Worm (Caenorhabditis elegans) whole organism, late embryonic: ENCODE results near the gene R07B7.9.

Source experiments
- K02D7.2 ChIP-seq: sonication (generic microtip); optimal IDR thresholded peaks from 2 replicates; lab custom pipeline; 2017; ENCODE audit warnings: mild to moderate bottlenecking, missing genetic modification characterization, missing compliant biosample characterization
- ama-1 ChIP-seq: fragments of 150-350 bp; optimal IDR thresholded peaks from 2 replicates; lab custom pipeline; 2014
- ceh-22 ChIP-seq: sonication (generic microtip); optimal IDR thresholded peaks from 2 replicates; lab custom pipeline; 2017; ENCODE audit warnings: missing biosample characterization, missing genetic modification characterization
- ceh-48 ChIP-seq: sonication (generic microtip); optimal IDR thresholded peaks from 2 replicates; lab custom pipeline; 2016; ENCODE audit warnings: missing genetic modification characterization, inconsistent platforms, missing compliant biosample characterization
- eyg-1 ChIP-seq: sonication (generic microtip); optimal IDR thresholded peaks from 2 replicates; lab custom pipeline; 2016; ENCODE audit warnings: missing genotype, missing genetic modification characterization, missing compliant biosample characterization
- nhr-11 ChIP-seq: fragments of 150-350 bp; optimal IDR thresholded peaks from 2 replicates; lab custom pipeline; 2014; ENCODE audit warnings: missing biosample characterization, missing genetic modification characterization
- pha-2 ChIP-seq: sonication (generic microtip); optimal IDR thresholded peaks from 2 replicates; lab custom pipeline; 2017; ENCODE audit warnings: mild to moderate bottlenecking, missing genetic modification characterization, missing compliant biosample characterization
- pha-4 ChIP-seq: fragments of 150-350 bp; optimal IDR thresholded peaks from 2 replicates; lab custom pipeline; 2018; ENCODE audit warnings: missing biosample characterization, missing genetic modification reagents, missing genetic modification characterization
- unc-86 ChIP-seq: sonication (generic microtip); optimal IDR thresholded peaks from 2 replicates; lab custom pipeline; 2016; ENCODE audit warnings: missing genetic modification characterization, missing compliant biosample characterization

ce11 chrV:12094030-12094429 lies 13.9 kb upstream of the R07B7.9 start, which contains the start of gene nhr-208:
- TF ChIP-seq K02D7.2 (tag; lab: Kevin White, UChicago) (no peak), pha-4 (tag; lab: Kevin White, UChicago) (no peak), ama-1 (no peak), ceh-22 (tag; lab: Kevin White, UChicago) (no peak), pha-2 (tag; lab: Kevin White, UChicago) (no peak), nhr-11 (tag; lab: Kevin White, UChicago) (no peak), unc-86 (tag; lab: Kevin White, UChicago) (no peak), ceh-48 (tag; lab: Kevin White, UChicago) (no peak), eyg-1 (tag; lab: Kevin White, UChicago) (no peak)
